Worm (Caenorhabditis elegans) whole organism, L4 larva: ENCODE data around the gene srg-64.

Source experiments
- F49E8.2 ChIP-seq: sonication (generic microtip); optimal IDR thresholded peaks from 2 replicates; lab custom pipeline; 2016; ENCODE audit warnings: missing compliant biosample characterization, mild to moderate bottlenecking, missing genetic modification characterization, borderline replicate concordance
- R02D3.7 ChIP-seq: fragments of 150-350 bp; sonication (generic microtip); optimal IDR thresholded peaks from 3 replicates; lab custom pipeline; 2014; ENCODE audit warnings: missing biosample characterization, missing genetic modification characterization
- ama-1 ChIP-seq: fragments of 150-350 bp; optimal IDR thresholded peaks from 2 replicates; lab custom pipeline; 2014; ENCODE audit warnings: inconsistent platforms, mixed read lengths
- lim-7 ChIP-seq: fragments of 200-800 bp; sonication (Bioruptor generic); IDR thresholded peaks from 2 replicates; pipeline ENCODE4 v1.3.6; 2022; ENCODE audit warnings: missing genetic modification characterization, missing compliant biosample characterization
- lin-29 ChIP-seq: fragments of 200-800 bp; sonication (Bioruptor generic); IDR thresholded peaks from 2 replicates; pipeline ENCODE4 v1.3.6; 2022; ENCODE audit warnings: missing genetic modification reagents, missing genetic modification characterization, missing compliant biosample characterization
- nhr-102 ChIP-seq: sonication (generic microtip); optimal IDR thresholded peaks from 2 replicates; lab custom pipeline; 2016; ENCODE audit warnings: mild to moderate bottlenecking, missing genetic modification characterization, moderate library complexity, missing compliant biosample characterization
- pha-4 ChIP-seq, 2 experiments: fragments of 150-350 bp in 1 of 2; fragments of 200-800 bp in 1 of 2; sonication (Bioruptor generic) in 1 of 2; IDR thresholded peaks in 1 of 2; optimal IDR thresholded peaks in 1 of 2; 2 replicates each; pipeline versions ENCODE4 v1.3.6 to Lab custom; 2014 to 2022; ENCODE audit warnings: missing genetic modification characterization in 2 of 2, missing genetic modification reagents in 2 of 2, missing biosample characterization in 1 of 2, missing compliant biosample characterization in 1 of 2
- zag-1 ChIP-seq: fragments of 150-350 bp; optimal IDR thresholded peaks from 2 replicates; lab custom pipeline; 2014; ENCODE audit warnings: missing biosample characterization, missing genetic modification characterization
- ztf-11 ChIP-seq: fragments of 150-350 bp; optimal IDR thresholded peaks from 2 replicates; lab custom pipeline; 2014; ENCODE audit warnings: missing biosample characterization, missing genetic modification characterization

ce11 chrX:15709594-15709993, 30.8 kb downstream of the srg-64 start:
- TF ChIP-seq ama-1 (no peak), R02D3.7 (tag; lab: Kevin White, UChicago) (no peak), nhr-102 (no peak), zag-1 (no peak), lin-29 (GFP tag; lab: Robert Waterston, UW) (no peak), pha-4 (GFP tag; IDR thresholded peaks at IDR 0.05; lab: Robert Waterston, UW) (no peak), pha-4 (tag; optimal IDR thresholded peaks at IDR 0.05; lab: Kevin White, UChicago) (no peak), ztf-11 (no peak), lim-7 (GFP tag; lab: Robert Waterston, UW) (no peak), F49E8.2 (tag; lab: Kevin White, UChicago) (no peak)
